Fruit fly (Drosophila melanogaster) whole organism, embryonic: Measurements from ENCODE around the gene CG9837.

Source experiments
- Antp ChIP-seq: fragments of 200-800 bp; sonication (Bioruptor generic); optimal IDR thresholded peaks from 3 replicates; lab custom pipeline; 2016; ENCODE audit warnings: missing biosample characterization, missing genetic modification characterization
- CG10274 ChIP-seq: fragments of 200-800 bp; sonication (Bioruptor generic); optimal IDR thresholded peaks from 3 replicates; lab custom pipeline; 2017; ENCODE audit warnings: missing biosample characterization, mild to moderate bottlenecking, missing genetic modification characterization
- CG10462 ChIP-seq: fragments of 200-800 bp; sonication (Bioruptor generic); optimal IDR thresholded peaks from 2 replicates; lab custom pipeline; 2016; ENCODE audit warnings: missing biosample characterization, missing genetic modification characterization
- CG12071 ChIP-seq: fragments of 200-800 bp; sonication (Bioruptor generic); optimal IDR thresholded peaks from 3 replicates; lab custom pipeline; 2018; ENCODE audit warnings: missing biosample characterization, mild to moderate bottlenecking, missing genetic modification characterization
- CG12659 ChIP-seq: fragments of 200-800 bp; sonication (Bioruptor generic); optimal IDR thresholded peaks from 3 replicates; lab custom pipeline; 2017; ENCODE audit warnings: mild to moderate bottlenecking, missing biosample characterization, missing genetic modification reagents, missing genetic modification characterization
- CG14710 ChIP-seq: fragments of 200-800 bp; sonication (Bioruptor generic); optimal IDR thresholded peaks from 3 replicates; lab custom pipeline; 2019; ENCODE audit warnings: missing biosample characterization, mild to moderate bottlenecking, missing genetic modification characterization, moderate library complexity
- CG18011 ChIP-seq: fragments of 200-800 bp; sonication (Bioruptor generic); optimal IDR thresholded peaks from 2 replicates; lab custom pipeline; 2017; ENCODE audit warnings: missing biosample characterization, missing genetic modification characterization, mild to moderate bottlenecking, moderate library complexity, missing genotype
- CG2712 ChIP-seq: fragments of 200-800 bp; optimal IDR thresholded peaks from 3 replicates; lab custom pipeline; 2019; ENCODE audit warnings: missing biosample characterization, mild to moderate bottlenecking, missing genetic modification characterization, moderate library complexity
- CG31388 ChIP-seq: fragments of 200-800 bp; sonication (Bioruptor generic); optimal IDR thresholded peaks from 2 replicates; lab custom pipeline; 2016; ENCODE audit warnings: missing biosample characterization, missing genetic modification characterization
- CG3995 ChIP-seq: fragments of 200-800 bp; sonication (Bioruptor generic); optimal IDR thresholded peaks from 3 replicates; lab custom pipeline; 2016; ENCODE audit warnings: missing biosample characterization, missing genetic modification characterization
- CG4730 ChIP-seq: fragments of 200-800 bp; sonication (Bioruptor generic); IDR thresholded peaks from 2 replicates; pipeline ENCODE4 v1.3.6; 2022; ENCODE audit warnings: missing biosample characterization, missing genetic modification characterization
- CG7271 ChIP-seq: fragments of 200-800 bp; sonication (Bioruptor generic); optimal IDR thresholded peaks from 2 replicates; lab custom pipeline; 2018; ENCODE audit warnings: missing biosample characterization, mild to moderate bottlenecking, missing genetic modification characterization, moderate library complexity
- CG7786 ChIP-seq: fragments of 200-800 bp; sonication (Bioruptor generic); optimal IDR thresholded peaks from 2 replicates; lab custom pipeline; 2016; ENCODE audit warnings: missing biosample characterization, missing genetic modification characterization
- CG7963 ChIP-seq: fragments of 200-800 bp; sonication (Bioruptor generic); IDR thresholded peaks from 3 replicates; pipeline ENCODE4 v1.3.6; 2022; ENCODE audit warnings: missing biosample characterization, missing genetic modification characterization; ENCODE audit not compliant: partially characterized antibody
- CG8478 ChIP-seq: fragments of >200 bp; optimal IDR thresholded peaks from 2 replicates; lab custom pipeline; 2018
- CG8765 ChIP-seq: fragments of 200-800 bp; sonication (Bioruptor generic); IDR thresholded peaks from 2 replicates; pipeline ENCODE4 v1.3.6; 2022; ENCODE audit warnings: missing biosample characterization, missing genetic modification characterization
- CG9727 ChIP-seq: fragments of 200-800 bp; sonication (Bioruptor generic); optimal IDR thresholded peaks from 3 replicates; lab custom pipeline; 2017; ENCODE audit warnings: missing biosample characterization, mild to moderate bottlenecking, missing genetic modification characterization
- Camta ChIP-seq: fragments of 200-800 bp; sonication (Bioruptor generic); optimal IDR thresholded peaks from 2 replicates; lab custom pipeline; 2016; ENCODE audit warnings: missing biosample characterization, missing genetic modification characterization
- Doc3 ChIP-seq: fragments of 200-800 bp; sonication (Bioruptor generic); IDR thresholded peaks from 3 replicates; pipeline ENCODE4 v1.3.6; 2022; ENCODE audit warnings: missing biosample characterization, missing genetic modification characterization; ENCODE audit not compliant: partially characterized antibody
- Elba2 ChIP-seq: fragments of 200-800 bp; sonication (Bioruptor generic); optimal IDR thresholded peaks from 3 replicates; lab custom pipeline; 2016; ENCODE audit warnings: missing biosample characterization, missing genetic modification characterization
- HmgD ChIP-seq: fragments of 200-800 bp; sonication (Bioruptor generic); optimal IDR thresholded peaks from 3 replicates; lab custom pipeline; 2016; ENCODE audit warnings: missing biosample characterization, missing genetic modification characterization
- MTF-1 ChIP-seq: fragments of 200-800 bp; sonication (Bioruptor generic); optimal IDR thresholded peaks from 2 replicates; lab custom pipeline; 2018; ENCODE audit warnings: missing biosample characterization, mild to moderate bottlenecking, missing genetic modification characterization, borderline replicate concordance
- Nf-YC ChIP-seq: fragments of 200-800 bp; optimal IDR thresholded peaks from 3 replicates; lab custom pipeline; 2019; ENCODE audit warnings: missing biosample characterization, mild to moderate bottlenecking, missing genetic modification characterization, moderate library complexity
- Oaz ChIP-seq: fragments of 200-800 bp; sonication (Bioruptor generic); IDR thresholded peaks from 2 replicates; pipeline ENCODE4 v1.3.6; 2022; ENCODE audit warnings: missing biosample characterization, missing genetic modification characterization
- Oli ChIP-seq: fragments of 200-800 bp; sonication (Bioruptor generic); optimal IDR thresholded peaks from 2 replicates; lab custom pipeline; 2018; ENCODE audit warnings: missing biosample characterization, mild to moderate bottlenecking, missing genetic modification characterization, moderate library complexity
- Optix ChIP-seq: fragments of 200-800 bp; sonication (Bioruptor generic); IDR thresholded peaks from 3 replicates; pipeline ENCODE4 v1.3.6; 2022; ENCODE audit warnings: missing biosample characterization, missing genetic modification characterization
- Poxn ChIP-seq: fragments of 200-800 bp; sonication (Bioruptor generic); IDR thresholded peaks from 2 replicates; pipeline ENCODE4 v1.3.6; 2022; ENCODE audit warnings: missing biosample characterization, missing genetic modification characterization
- ab ChIP-seq: fragments of 200-800 bp; sonication (Bioruptor generic); optimal IDR thresholded peaks from 2 replicates; lab custom pipeline; 2016; ENCODE audit warnings: missing biosample characterization, missing genetic modification characterization
- ash1 ChIP-seq: fragments of 200-800 bp; sonication (Bioruptor generic); optimal IDR thresholded peaks from 2 replicates; lab custom pipeline; 2018; ENCODE audit warnings: missing biosample characterization, mild to moderate bottlenecking, missing genetic modification characterization
- bbx ChIP-seq: fragments of 200-800 bp; sonication (Bioruptor generic); IDR thresholded peaks from 2 replicates; pipeline ENCODE4 v1.3.6; 2022; ENCODE audit warnings: missing biosample characterization, missing genetic modification characterization; ENCODE audit not compliant: partially characterized antibody
- cg ChIP-seq: fragments of 200-800 bp; sonication (Bioruptor generic); optimal IDR thresholded peaks from 3 replicates; lab custom pipeline; 2019; ENCODE audit warnings: missing biosample characterization, mild to moderate bottlenecking, missing genetic modification characterization, moderate library complexity
- ci ChIP-seq: fragments of 200-800 bp; sonication (Bioruptor generic); IDR thresholded peaks from 3 replicates; pipeline ENCODE4 v1.3.6; 2022; ENCODE audit warnings: missing biosample characterization, missing genetic modification characterization
- crc ChIP-seq: fragments of 200-800 bp; sonication (Bioruptor generic); optimal IDR thresholded peaks from 2 replicates; lab custom pipeline; 2016; ENCODE audit warnings: missing biosample characterization, missing genetic modification characterization
- croc ChIP-seq: fragments of 200-800 bp; sonication (Bioruptor generic); conservative IDR thresholded peaks from 3 replicates; pipeline ENCODE4 v1.3.6; 2022; ENCODE audit warnings: missing biosample characterization, missing genetic modification characterization
- disco-r ChIP-seq: fragments of 200-800 bp; sonication (Bioruptor generic); optimal IDR thresholded peaks from 2 replicates; lab custom pipeline; 2016; ENCODE audit warnings: missing biosample characterization, missing genetic modification characterization
- gcm2 ChIP-seq: fragments of 200-800 bp; sonication (Bioruptor generic); optimal IDR thresholded peaks from 2 replicates; lab custom pipeline; 2016; ENCODE audit warnings: missing biosample characterization, missing genetic modification characterization
- gro ChIP-seq: fragments of 200-800 bp; sonication (Bioruptor generic); optimal IDR thresholded peaks from 2 replicates; lab custom pipeline; 2016; ENCODE audit warnings: missing biosample characterization, missing genetic modification characterization
- klu ChIP-seq: fragments of 200-800 bp; sonication (Bioruptor generic); IDR thresholded peaks from 2 replicates; pipeline ENCODE4 v1.3.6; 2022; ENCODE audit warnings: missing biosample characterization, missing genetic modification characterization
- lab ChIP-seq: fragments of 200-800 bp; sonication (Bioruptor generic); optimal IDR thresholded peaks from 3 replicates; lab custom pipeline; 2017; ENCODE audit warnings: missing biosample characterization, missing genetic modification characterization, mild to moderate bottlenecking, moderate library complexity, missing genetic modification reagents
- lilli ChIP-seq: fragments of 200-800 bp; sonication (Bioruptor generic); optimal IDR thresholded peaks from 3 replicates; lab custom pipeline; 2016; ENCODE audit warnings: missing biosample characterization, missing genetic modification characterization
- lola ChIP-seq, 3 experiments: fragments of >200 bp in 2 of 3; fragments of 200-800 bp in 1 of 3; sonication (Bioruptor generic) in 1 of 3; optimal IDR thresholded peaks; 2 replicates each; lab custom pipeline; 2017 to 2019; ENCODE audit warnings: missing biosample characterization in 3 of 3, missing genetic modification characterization in 3 of 3, mild to moderate bottlenecking in 1 of 3, moderate library complexity in 1 of 3
- onecut ChIP-seq: fragments of 200-800 bp; sonication (Bioruptor generic); IDR thresholded peaks from 2 replicates; pipeline ENCODE4 v1.3.6; 2022; ENCODE audit warnings: missing biosample characterization, missing genetic modification characterization
- p53 ChIP-seq: fragments of 200-800 bp; sonication (Bioruptor generic); optimal IDR thresholded peaks from 2 replicates; lab custom pipeline; 2016; ENCODE audit warnings: missing biosample characterization, missing genetic modification characterization
- pho ChIP-seq: fragments of 200-800 bp; sonication (Bioruptor generic); optimal IDR thresholded peaks from 2 replicates; lab custom pipeline; 2016; ENCODE audit warnings: missing biosample characterization, missing genetic modification characterization
- ranshi ChIP-seq: fragments of 200-800 bp; sonication (Bioruptor generic); IDR thresholded peaks from 2 replicates; pipeline ENCODE4 v1.3.6; 2022; ENCODE audit warnings: missing biosample characterization, missing genetic modification characterization
- row ChIP-seq: fragments of 200-800 bp; sonication (Bioruptor generic); IDR thresholded peaks from 3 replicates; pipeline ENCODE4 v1.3.6; 2022; ENCODE audit warnings: missing biosample characterization, missing genetic modification characterization
- sens ChIP-seq: fragments of 200-800 bp; sonication (Bioruptor generic); peaks from one replicate; lab custom pipeline; 2016; ENCODE audit warnings: missing biosample characterization, missing genetic modification characterization
- stc ChIP-seq: fragments of 200-800 bp; sonication (Bioruptor generic); IDR thresholded peaks from 2 replicates; pipeline ENCODE4 v1.3.6; 2022; ENCODE audit warnings: missing biosample characterization, missing genetic modification characterization
- tll ChIP-seq, 2 experiments: fragments of 200-800 bp in 1 of 2; fragments of >200 bp in 1 of 2; sonication (Bioruptor generic) in 1 of 2; optimal IDR thresholded peaks; 2 replicates each; lab custom pipeline; 2017 to 2019; ENCODE audit warnings: missing biosample characterization in 2 of 2, missing genetic modification characterization in 2 of 2, mild to moderate bottlenecking in 1 of 2, moderate library complexity in 1 of 2
- yki ChIP-seq: fragments of >200 bp; optimal IDR thresholded peaks from 3 replicates; lab custom pipeline; 2018
- z ChIP-seq: fragments of 200-800 bp; sonication (Bioruptor generic); IDR thresholded peaks from 3 replicates; pipeline ENCODE4 v1.3.6; 2022; ENCODE audit warnings: missing biosample characterization, missing genetic modification characterization

CG9837 gene

DNA sequence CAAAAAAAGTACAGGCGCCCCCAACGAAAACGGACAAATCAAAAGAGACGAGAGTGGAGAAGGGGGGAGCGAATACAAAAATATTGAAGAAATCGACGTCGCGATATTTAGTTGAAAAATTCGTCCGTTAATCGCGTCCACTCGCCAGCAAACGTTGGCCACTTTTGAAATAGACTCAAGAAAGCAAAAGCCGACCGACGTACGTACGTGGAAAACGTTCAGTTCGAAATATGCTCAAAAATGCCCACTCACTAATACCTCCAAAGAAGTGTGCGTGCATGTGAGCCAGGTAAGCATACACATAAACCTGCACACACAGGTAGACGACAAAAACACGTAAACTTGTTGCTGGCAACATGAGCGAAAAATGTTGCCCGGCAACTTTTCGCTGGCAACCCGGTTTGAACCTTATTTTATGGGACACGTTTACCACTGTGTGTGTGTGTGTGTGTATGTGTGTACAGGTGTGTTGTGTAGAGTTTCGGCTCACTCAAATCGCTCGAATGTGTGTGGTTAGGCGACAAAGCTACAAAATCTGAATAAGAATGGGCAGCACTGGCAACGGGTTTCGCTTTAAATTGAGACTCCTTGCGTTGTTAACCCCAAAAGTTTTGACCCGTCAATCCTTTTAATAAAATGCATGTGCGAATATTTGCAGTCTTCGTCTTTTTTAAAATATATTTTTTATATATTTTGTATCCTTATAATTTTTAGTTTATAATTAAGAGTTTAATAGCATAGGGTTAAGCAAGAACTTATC, 44.3 kb upstream of the CG9837 start:
- TF ChIP-seq yki (no peak), HmgD (GFP tag; lab: Kevin White, UChicago) (no peak), CG2712 (no peak), CG7271 (tag; lab: Kevin White, UChicago) (no peak), CG14710 (tag; lab: Kevin White, UChicago) (no peak), p53 (GFP tag; lab: Kevin White, UChicago) (no peak), croc (no peak), CG8478 (lab: Kevin White, UChicago) (no peak), klu (GFP tag; lab: Robert Waterston, UW) (no peak), CG12659 (no peak), CG18011 (GFP tag; lab: Kevin White, UChicago) (no peak), Antp (GFP tag; lab: Kevin White, UChicago) (no peak), Camta (GFP tag; lab: Kevin White, UChicago) (no peak), bbx (GFP tag; lab: Robert Waterston, UW) (0 out of 2 replicates have a peak, but pooled peaks have one; percentile 20), disco-r (GFP tag; lab: Kevin White, UChicago) (no peak), lab (GFP tag; lab: Kevin White, UChicago) (peak; percentile 33), ash1 (GFP tag; lab: Kevin White, UChicago) (no peak), Elba2 (no peak), MTF-1 (GFP tag; lab: Kevin White, UChicago) (no peak), CG4730 (GFP tag; lab: Robert Waterston, UW) (no peak), onecut (no peak), CG10462 (GFP tag; lab: Kevin White, UChicago) (no peak), lilli (GFP tag; lab: Kevin White, UChicago) (no peak), CG3995 (GFP tag; lab: Kevin White, UChicago) (no peak), Optix (no peak), CG12071 (GFP tag; lab: Kevin White, UChicago) (no peak), sens (GFP tag; lab: Kevin White, UChicago) (peak; percentile 85), Oli (no peak), gro (GFP tag; lab: Kevin White, UChicago) (no peak), CG31388 (no peak), CG7963 (GFP tag; lab: Robert Waterston, UW) (no peak), ci (GFP tag; lab: Robert Waterston, UW) (0 out of 3 replicates have a peak, but pooled peaks have one; percentile 57), crc (GFP tag; lab: Kevin White, UChicago) (no peak), Nf-YC (tag; lab: Kevin White, UChicago) (no peak), Oaz (no peak), CG8765 (peak; percentile 99), CG10274 (GFP tag; lab: Kevin White, UChicago) (no peak), lola (GFP tag; optimal IDR thresholded peaks at IDR 0.05; lab: Kevin White, UChicago) (no peak), pho (no peak), gcm2 (GFP tag; lab: Kevin White, UChicago) (no peak), row (GFP tag; lab: Robert Waterston, UW) (no peak), ranshi (no peak), tll (GFP tag; optimal IDR thresholded peaks at IDR 0.05; lab: Kevin White, UChicago) (no peak), stc (GFP tag; lab: Robert Waterston, UW) (no peak; the same call in 1 of the 2 replicates), Poxn (GFP tag; lab: Robert Waterston, UW) (no peak), CG9727 (GFP tag; lab: Kevin White, UChicago) (no peak), ab (GFP tag; lab: Kevin White, UChicago) (no peak), CG7786 (GFP tag; lab: Kevin White, UChicago) (no peak), cg (GFP tag; lab: Kevin White, UChicago) (peak; percentile 97), Doc3 (GFP tag; lab: Robert Waterston, UW) (no peak), z (GFP tag; lab: Robert Waterston, UW) (peak; percentile 97)
